Worm (Caenorhabditis elegans) whole organism, L3 larva: ENCODE data around the gene Y37H2A.1.

ENCODE experiments used
- ZK546.5 ChIP-seq: sonication (generic microtip); optimal IDR thresholded peaks from 2 replicates; lab custom pipeline; 2017; ENCODE audit warnings: missing biosample characterization, missing genetic modification characterization
- ama-1 ChIP-seq: fragments of 150-350 bp; optimal IDR thresholded peaks from 2 replicates; lab custom pipeline; 2018
- ceh-16 ChIP-seq: sonication (generic microtip); optimal IDR thresholded peaks from 2 replicates; lab custom pipeline; 2017; ENCODE audit warnings: missing biosample characterization, missing genetic modification characterization
- ceh-82 ChIP-seq: fragments of 150-350 bp; optimal IDR thresholded peaks from 2 replicates; lab custom pipeline; 2014; ENCODE audit warnings: missing biosample characterization, missing genetic modification characterization
- ceh-9 ChIP-seq: sonication (generic microtip); optimal IDR thresholded peaks from 2 replicates; lab custom pipeline; 2018; ENCODE audit warnings: missing biosample characterization, missing genetic modification characterization
- daf-12 ChIP-seq: fragments of 150-350 bp; optimal IDR thresholded peaks from 2 replicates; lab custom pipeline; 2014; ENCODE audit warnings: missing biosample characterization, missing genetic modification reagents, missing genetic modification characterization
- egl-5 ChIP-seq: fragments of 150-350 bp; optimal IDR thresholded peaks from 2 replicates; lab custom pipeline; 2017; ENCODE audit warnings: missing biosample characterization, missing genetic modification reagents, missing genetic modification characterization, inconsistent platforms
- elt-1 ChIP-seq: fragments of 150-350 bp; optimal IDR thresholded peaks from 2 replicates; lab custom pipeline; 2014; ENCODE audit warnings: missing biosample characterization, missing genetic modification characterization
- elt-2 ChIP-seq: sonication (generic microtip); optimal IDR thresholded peaks from 2 replicates; lab custom pipeline; 2016; ENCODE audit warnings: missing genetic modification reagents, mild to moderate bottlenecking, missing genetic modification characterization, missing compliant biosample characterization
- elt-3 ChIP-seq, 3 experiments: fragments of 150-350 bp in 1 of 3; sonication (generic microtip) in 2 of 3; optimal IDR thresholded peaks; 2 replicates in 2 of 3; 4 replicates in 1 of 3; lab custom pipeline; 2014 to 2017; ENCODE audit warnings: missing biosample characterization in 3 of 3, missing genetic modification characterization in 3 of 3
- eor-1 ChIP-seq, 2 experiments: fragments of 150-350 bp; optimal IDR thresholded peaks; 2 replicates each; lab custom pipeline; 2014 to 2018; ENCODE audit warnings: missing biosample characterization in 2 of 2, missing genetic modification characterization in 2 of 2
- fkh-10 ChIP-seq: sonication (generic microtip); optimal IDR thresholded peaks from 2 replicates; lab custom pipeline; 2017; ENCODE audit warnings: missing biosample characterization, missing genetic modification reagents, missing genetic modification characterization
- fos-1 ChIP-seq: fragments of 150-350 bp; optimal IDR thresholded peaks from 2 replicates; lab custom pipeline; 2014; ENCODE audit warnings: missing biosample characterization, missing genetic modification characterization
- hmg-11 ChIP-seq: sonication (generic microtip); optimal IDR thresholded peaks from 2 replicates; lab custom pipeline; 2016; ENCODE audit warnings: missing genetic modification characterization, missing compliant biosample characterization
- jun-1 ChIP-seq: fragments of 150-350 bp; optimal IDR thresholded peaks from 2 replicates; lab custom pipeline; 2014; ENCODE audit warnings: missing biosample characterization, missing genetic modification reagents, missing genetic modification characterization
- lin-39 ChIP-seq: fragments of 150-350 bp; optimal IDR thresholded peaks from 2 replicates; lab custom pipeline; 2018; ENCODE audit warnings: missing biosample characterization, missing genetic modification reagents, missing genetic modification characterization
- lsy-12 ChIP-seq: sonication (generic microtip); optimal IDR thresholded peaks from 2 replicates; lab custom pipeline; 2016; ENCODE audit warnings: mild to moderate bottlenecking, missing genetic modification characterization, missing compliant biosample characterization
- mdl-1 ChIP-seq: fragments of 150-350 bp; optimal IDR thresholded peaks from 2 replicates; lab custom pipeline; 2014; ENCODE audit warnings: missing biosample characterization, missing genetic modification characterization
- mml-1 ChIP-seq: fragments of 150-350 bp; sonication (generic microtip); optimal IDR thresholded peaks from 3 replicates; lab custom pipeline; 2014; ENCODE audit warnings: missing biosample characterization, missing genetic modification characterization
- nfya-1 ChIP-seq: sonication (generic microtip); optimal IDR thresholded peaks from 2 replicates; lab custom pipeline; 2017; ENCODE audit warnings: missing genetic modification characterization, mild to moderate bottlenecking, missing compliant biosample characterization, antibody characterized with exemption, moderate library complexity; ENCODE audit not compliant: insufficient read depth
- nhr-11 ChIP-seq: fragments of 150-350 bp; optimal IDR thresholded peaks from 2 replicates; lab custom pipeline; 2014; ENCODE audit warnings: missing biosample characterization, missing genetic modification characterization
- nhr-12 ChIP-seq: fragments of 150-350 bp; optimal IDR thresholded peaks from 2 replicates; lab custom pipeline; 2014; ENCODE audit warnings: missing biosample characterization, missing genetic modification characterization
- nhr-23 ChIP-seq: fragments of 150-350 bp; optimal IDR thresholded peaks from 2 replicates; lab custom pipeline; 2014; ENCODE audit warnings: missing biosample characterization, missing genetic modification reagents, missing genetic modification characterization
- nhr-237 ChIP-seq: fragments of 150-350 bp; optimal IDR thresholded peaks from 2 replicates; lab custom pipeline; 2014; ENCODE audit warnings: missing biosample characterization, missing genetic modification characterization
- nhr-25 ChIP-seq: sonication (generic microtip); optimal IDR thresholded peaks from 2 replicates; lab custom pipeline; 2017; ENCODE audit warnings: missing biosample characterization, missing genetic modification characterization
- nhr-28 ChIP-seq: fragments of 150-350 bp; optimal IDR thresholded peaks from 2 replicates; lab custom pipeline; 2014; ENCODE audit warnings: missing biosample characterization, missing genetic modification characterization
- nhr-43 ChIP-seq: sonication (generic microtip); optimal IDR thresholded peaks from 2 replicates; lab custom pipeline; 2016; ENCODE audit warnings: mild to moderate bottlenecking, missing genetic modification characterization, missing compliant biosample characterization; ENCODE audit not compliant: poor library complexity, severe bottlenecking
- nhr-67 ChIP-seq: fragments of 150-350 bp; optimal IDR thresholded peaks from 2 replicates; lab custom pipeline; 2014; ENCODE audit warnings: missing biosample characterization, missing genetic modification characterization
- nhr-76 ChIP-seq: fragments of 150-350 bp; sonication (generic microtip); optimal IDR thresholded peaks from 5 replicates; lab custom pipeline; 2014; ENCODE audit warnings: missing biosample characterization, missing genetic modification characterization
- nhr-77 ChIP-seq: fragments of 150-350 bp; optimal IDR thresholded peaks from 2 replicates; lab custom pipeline; 2014; ENCODE audit warnings: missing biosample characterization, missing genetic modification characterization
- pqm-1 ChIP-seq: fragments of 150-350 bp; optimal IDR thresholded peaks from 2 replicates; lab custom pipeline; 2017; ENCODE audit warnings: missing biosample characterization, missing genetic modification characterization, inconsistent platforms
- skn-1 ChIP-seq: fragments of 150-350 bp; optimal IDR thresholded peaks from 2 replicates; lab custom pipeline; 2014; ENCODE audit warnings: missing biosample characterization, missing genetic modification characterization
- snpc-4 ChIP-seq: fragments of 150-350 bp; optimal IDR thresholded peaks from 2 replicates; lab custom pipeline; 2014; ENCODE audit warnings: missing biosample characterization, missing genetic modification characterization
- tbx-2 ChIP-seq: sonication (generic microtip); optimal IDR thresholded peaks from 2 replicates; lab custom pipeline; 2016; ENCODE audit warnings: mild to moderate bottlenecking, missing genetic modification characterization, missing compliant biosample characterization
- unc-62 ChIP-seq: fragments of 150-350 bp; sonication (generic microtip); optimal IDR thresholded peaks from 4 replicates; lab custom pipeline; 2014; ENCODE audit warnings: missing biosample characterization, missing genetic modification reagents, missing genetic modification characterization
- zag-1 ChIP-seq: fragments of 150-350 bp; optimal IDR thresholded peaks from 2 replicates; lab custom pipeline; 2014; ENCODE audit warnings: missing biosample characterization, missing genetic modification characterization
- ztf-11 ChIP-seq: fragments of 150-350 bp; optimal IDR thresholded peaks from 2 replicates; lab custom pipeline; 2014; ENCODE audit warnings: missing biosample characterization, missing genetic modification characterization

Y37H2A.1 gene

ce11 chrV:18093941-18094340 lies 14.1 kb upstream of the Y37H2A.1 start:
- TF ChIP-seq nhr-28 (tag; lab: Kevin White, UChicago) (no peak), nhr-43 (no peak), ceh-9 (tag; lab: Kevin White, UChicago) (no peak), nhr-237 (tag; lab: Kevin White, UChicago) (no peak), nhr-76 (no peak), ceh-82 (tag; lab: Kevin White, UChicago) (no peak), nhr-12 (tag; lab: Kevin White, UChicago) (no peak), nhr-11 (tag; lab: Kevin White, UChicago) (no peak), unc-62 (GFP tag; lab: Kevin White, UChicago) (no peak), elt-1 (no peak), daf-12 (tag; lab: Kevin White, UChicago) (no peak), ama-1 (lab: Kevin White, UChicago) (no peak), lin-39 (tag; lab: Kevin White, UChicago) (no peak), tbx-2 (no peak), egl-5 (tag; lab: Kevin White, UChicago) (no peak), skn-1 (tag; lab: Kevin White, UChicago) (no peak), fkh-10 (GFP tag; lab: Kevin White, UChicago) (no peak), eor-1 (tag; optimal IDR thresholded peaks at IDR 0.05; lab: Kevin White, UChicago) (no peak), elt-3 (tag; optimal IDR thresholded peaks at IDR 0.05; lab: Kevin White, UChicago) (no peak)

ce11 chrV:18098387-18098786 lies 9.7 kb upstream of the Y37H2A.1 start, which contains the start of gene par-4:
TSS of gene par-4 (plus strand) at chrV:18098687.
- no peak for TF ChIP-seq nhr-11 (tag; lab: Kevin White, UChicago)
- TF ChIP-seq nhr-43 = no peak
- TF ChIP-seq nhr-77 (tag; lab: Kevin White, UChicago) = no peak
- no peak for TF ChIP-seq nhr-67
- no peak for TF ChIP-seq nfya-1 (tag; lab: Kevin White, UChicago)
- no peak for TF ChIP-seq skn-1 (tag; lab: Kevin White, UChicago)
- TF ChIP-seq ceh-82 (tag; lab: Kevin White, UChicago) = no peak
- no peak for TF ChIP-seq nhr-23 (tag; lab: Kevin White, UChicago)
- TF ChIP-seq fos-1 (tag; lab: Kevin White, UChicago) = no peak
- TF ChIP-seq ceh-16 (tag; lab: Kevin White, UChicago) = no peak
- TF ChIP-seq elt-2 (tag; lab: Kevin White, UChicago) = no peak
- no peak for TF ChIP-seq jun-1 (tag; lab: Kevin White, UChicago)
- TF ChIP-seq daf-12 (tag; lab: Kevin White, UChicago) = no peak
- no peak for TF ChIP-seq fkh-10 (GFP tag; lab: Kevin White, UChicago)
- no peak for TF ChIP-seq mml-1
- TF ChIP-seq nhr-12 (tag; lab: Kevin White, UChicago) = no peak

- TF ChIP-seq ceh-82 (tag; lab: Kevin White, UChicago) = no peak
- no peak for TF ChIP-seq fos-1 (tag; lab: Kevin White, UChicago)
- TF ChIP-seq nhr-23 (tag; lab: Kevin White, UChicago) = no peak
- no peak for TF ChIP-seq lsy-12 (tag; lab: Kevin White, UChicago)
- no peak for TF ChIP-seq hmg-11 (tag; lab: Kevin White, UChicago)
- TF ChIP-seq ZK546.5 (tag; lab: Kevin White, UChicago) = no peak
- TF ChIP-seq zag-1 (tag; lab: Kevin White, UChicago) = no peak
- no peak for TF ChIP-seq unc-62 (GFP tag; lab: Kevin White, UChicago)
- no peak for TF ChIP-seq nhr-12 (tag; lab: Kevin White, UChicago)
- no peak for TF ChIP-seq nhr-67
- no peak for TF ChIP-seq nhr-43
Observed at ce11 chrV:18106055-18106454, 2.0 kb upstream of the Y37H2A.1 start.

ce11 chrV:18109449-18109848 lies 1.4 kb downstream of the Y37H2A.1 start:
- TF ChIP-seq mdl-1 (no peak), elt-1 (no peak), nhr-12 (tag; lab: Kevin White, UChicago) (no peak), elt-3 (tag; optimal IDR thresholded peaks at IDR 0.05; lab: Kevin White, UChicago) (no peak), nhr-25 (tag; lab: Kevin White, UChicago) (no peak), nhr-237 (tag; lab: Kevin White, UChicago) (no peak), zag-1 (tag; lab: Kevin White, UChicago) (no peak), ztf-11 (tag; lab: Kevin White, UChicago) (no peak), jun-1 (tag; lab: Kevin White, UChicago) (no peak), snpc-4 (tag; lab: Kevin White, UChicago) (no peak), pqm-1 (no peak)
